Worm (Caenorhabditis elegans) whole organism, late embryonic: ENCODE results near the gene F59F3.6.

Source experiments
- K02D7.2 ChIP-seq: sonication (generic microtip); optimal IDR thresholded peaks from 2 replicates; lab custom pipeline; 2017; ENCODE audit warnings: mild to moderate bottlenecking, missing genetic modification characterization, missing compliant biosample characterization
- ceh-19 ChIP-seq: fragments of 200-800 bp; sonication (Bioruptor generic); optimal IDR thresholded peaks from 2 replicates; lab custom pipeline; 2018; ENCODE audit warnings: mild to moderate bottlenecking, missing genetic modification characterization, missing compliant biosample characterization
- ets-4 ChIP-seq: sonication (generic microtip); optimal IDR thresholded peaks from 2 replicates; lab custom pipeline; 2016; ENCODE audit warnings: missing genetic modification characterization, missing compliant biosample characterization
- hlh-13 ChIP-seq: fragments of 200-800 bp; sonication (Bioruptor generic); optimal IDR thresholded peaks from 2 replicates; lab custom pipeline; 2018; ENCODE audit warnings: mild to moderate bottlenecking, missing genetic modification characterization, missing compliant biosample characterization
- hlh-8 ChIP-seq: sonication (generic microtip); optimal IDR thresholded peaks from 2 replicates; lab custom pipeline; 2016; ENCODE audit warnings: missing genotype, missing genetic modification characterization, missing compliant biosample characterization
- lin-11 ChIP-seq: fragments of 200-800 bp; sonication (Bioruptor generic); optimal IDR thresholded peaks from 2 replicates; lab custom pipeline; 2018; ENCODE audit warnings: mild to moderate bottlenecking, missing genetic modification characterization, missing compliant biosample characterization
- nhr-11 ChIP-seq: fragments of 150-350 bp; optimal IDR thresholded peaks from 2 replicates; lab custom pipeline; 2014; ENCODE audit warnings: missing biosample characterization, missing genetic modification characterization
- pha-4 ChIP-seq: fragments of 150-350 bp; optimal IDR thresholded peaks from 2 replicates; lab custom pipeline; 2018; ENCODE audit warnings: missing biosample characterization, missing genetic modification reagents, missing genetic modification characterization
- pqm-1 ChIP-seq: sonication (generic microtip); optimal IDR thresholded peaks from 2 replicates; lab custom pipeline; 2016; ENCODE audit warnings: missing genetic modification characterization, missing compliant biosample characterization
- rnt-1 ChIP-seq: sonication (generic microtip); optimal IDR thresholded peaks from 2 replicates; lab custom pipeline; 2016; ENCODE audit warnings: missing genetic modification characterization, missing compliant biosample characterization
- tbx-2 ChIP-seq: sonication (generic microtip); optimal IDR thresholded peaks from 2 replicates; lab custom pipeline; 2016; ENCODE audit warnings: missing genetic modification characterization, missing compliant biosample characterization

DNA sequence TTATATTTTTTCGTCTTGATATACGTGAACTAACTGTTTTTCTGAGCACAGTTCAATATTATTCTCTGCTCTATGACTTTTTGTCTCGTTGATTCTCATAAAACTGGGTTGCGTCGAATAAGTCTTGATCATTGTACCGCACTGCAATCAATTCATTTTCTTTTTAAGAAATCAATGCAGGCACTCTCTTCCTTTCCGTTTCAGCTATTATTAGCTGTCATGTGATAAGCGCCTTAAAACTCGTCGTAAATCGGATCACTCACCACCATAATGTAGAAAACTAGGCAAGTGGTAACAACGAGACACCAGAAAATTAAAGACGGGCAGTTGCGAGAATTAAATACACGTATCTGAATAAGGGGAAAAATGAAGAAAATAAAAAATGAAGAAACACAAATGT lies 8.3 kb upstream of the F59F3.6 start:
- TF ChIP-seq K02D7.2 (tag; lab: Kevin White, UChicago) (no peak), nhr-11 (tag; lab: Kevin White, UChicago) (no peak), pqm-1 (tag; lab: Kevin White, UChicago) (no peak), tbx-2 (no peak), lin-11 (tag; lab: Kevin White, UChicago) (no peak), hlh-8 (tag; lab: Kevin White, UChicago) (no peak), ets-4 (tag; lab: Kevin White, UChicago) (no peak), pha-4 (tag; lab: Kevin White, UChicago) (no peak), hlh-13 (GFP tag; lab: Kevin White, UChicago) (no peak), rnt-1 (tag; lab: Kevin White, UChicago) (no peak), ceh-19 (no peak)
